Worm (Caenorhabditis elegans) whole organism, young adult: ENCODE measurements around the gene mam-4.

Experiments
- B0035.1 ChIP-seq: sonication (generic microtip); optimal IDR thresholded peaks from 2 replicates; lab custom pipeline; 2016; ENCODE audit warnings: missing genetic modification characterization, mild to moderate bottlenecking, missing compliant biosample characterization, missing genotype, missing genetic modification reagents
- C17E4.6 ChIP-seq: fragments of 200-800 bp; sonication (Bioruptor generic); IDR thresholded peaks from 2 replicates; pipeline ENCODE4 v1.3.6; 2022; ENCODE audit warnings: missing genetic modification reagents, missing genetic modification characterization, missing compliant biosample characterization
- F10E7.11 ChIP-seq: sonication (generic microtip); optimal IDR thresholded peaks from 2 replicates; lab custom pipeline; 2017; ENCODE audit warnings: mild to moderate bottlenecking, missing genetic modification characterization, moderate library complexity, missing compliant biosample characterization
- F52B5.7 ChIP-seq: sonication (generic microtip); optimal IDR thresholded peaks from 2 replicates; lab custom pipeline; 2016; ENCODE audit warnings: mild to moderate bottlenecking, missing genetic modification characterization, missing compliant biosample characterization
- K12H6.12 ChIP-seq: fragments of 200-800 bp; sonication (Bioruptor generic); optimal IDR thresholded peaks from 2 replicates; lab custom pipeline; 2018; ENCODE audit warnings: mild to moderate bottlenecking, missing genetic modification characterization, missing compliant biosample characterization
- Y56A3A.18 ChIP-seq: fragments of 200-800 bp; sonication (Bioruptor generic); IDR thresholded peaks from 2 replicates; pipeline ENCODE4 v1.3.6; 2022; ENCODE audit warnings: missing genetic modification reagents, missing genetic modification characterization, missing compliant biosample characterization
- akir-1 ChIP-seq: fragments of 200-800 bp; sonication (Bioruptor generic); optimal IDR thresholded peaks from 2 replicates; lab custom pipeline; 2018; ENCODE audit warnings: mild to moderate bottlenecking, missing genetic modification characterization, moderate library complexity, missing compliant biosample characterization
- aptf-2 ChIP-seq: fragments of 200-800 bp; sonication (Bioruptor generic); conservative IDR thresholded peaks from 2 replicates; pipeline ENCODE4 v1.3.6; 2022; ENCODE audit warnings: missing genetic modification reagents, missing genetic modification characterization, missing compliant biosample characterization
- athp-1 ChIP-seq: sonication (generic microtip); optimal IDR thresholded peaks from 2 replicates; lab custom pipeline; 2017; ENCODE audit warnings: mild to moderate bottlenecking, missing genetic modification characterization, missing compliant biosample characterization
- attf-3 ChIP-seq: fragments of 200-800 bp; sonication (Bioruptor generic); conservative IDR thresholded peaks from 2 replicates; pipeline ENCODE4 v1.3.6; 2022; ENCODE audit warnings: missing genetic modification reagents, missing genetic modification characterization, missing compliant biosample characterization
- attf-5 ChIP-seq: fragments of 200-800 bp; sonication (Bioruptor generic); optimal IDR thresholded peaks from 2 replicates; lab custom pipeline; 2018; ENCODE audit warnings: mild to moderate bottlenecking, missing genetic modification characterization, missing compliant biosample characterization
- bed-2 ChIP-seq: fragments of 200-800 bp; sonication (Bioruptor generic); IDR thresholded peaks from 2 replicates; pipeline ENCODE4 v1.3.6; 2022; ENCODE audit warnings: missing genetic modification reagents, missing genetic modification characterization, missing compliant biosample characterization
- cebp-2 ChIP-seq: fragments of 200-800 bp; sonication (Bioruptor generic); IDR thresholded peaks from 2 replicates; pipeline ENCODE4 v1.3.6; 2022; ENCODE audit warnings: missing genetic modification characterization, missing compliant biosample characterization
- ceh-58 ChIP-seq: fragments of 200-800 bp; sonication (Bioruptor generic); IDR thresholded peaks from 2 replicates; pipeline ENCODE4 v1.3.6; 2022; ENCODE audit warnings: missing genetic modification characterization, missing compliant biosample characterization
- ekl-4 ChIP-seq: fragments of 200-800 bp; sonication (Bioruptor generic); IDR thresholded peaks from 2 replicates; pipeline ENCODE4 v1.3.6; 2022; ENCODE audit warnings: missing genetic modification reagents, missing genetic modification characterization, missing compliant biosample characterization
- ets-4 ChIP-seq: fragments of 200-800 bp; sonication (Bioruptor generic); optimal IDR thresholded peaks from 2 replicates; lab custom pipeline; 2018; ENCODE audit warnings: mild to moderate bottlenecking, missing genetic modification characterization, missing compliant biosample characterization
- hlh-12 ChIP-seq: sonication (generic microtip); optimal IDR thresholded peaks from 2 replicates; lab custom pipeline; 2016; ENCODE audit warnings: missing genetic modification characterization, missing compliant biosample characterization
- hsf-1 ChIP-seq: fragments of 200-800 bp; sonication (Bioruptor generic); IDR thresholded peaks from 2 replicates; pipeline ENCODE4 v1.3.6; 2022; ENCODE audit warnings: missing genetic modification reagents, missing genetic modification characterization, missing compliant biosample characterization
- lag-1 ChIP-seq: fragments of 200-800 bp; sonication (Bioruptor generic); IDR thresholded peaks from 2 replicates; pipeline ENCODE4 v1.3.6; 2022; ENCODE audit warnings: missing genetic modification reagents, missing genetic modification characterization, missing compliant biosample characterization
- lin-26 ChIP-seq: fragments of 200-800 bp; sonication (Bioruptor generic); IDR thresholded peaks from 2 replicates; pipeline ENCODE4 v1.3.6; 2022; ENCODE audit warnings: missing genetic modification reagents, missing genetic modification characterization, missing compliant biosample characterization
- lin-35 ChIP-seq, 3 experiments: fragments of 150-350 bp in 2 of 3; sonication (generic microtip) in 1 of 3; optimal IDR thresholded peaks; 2 replicates each; lab custom pipeline; 2014 to 2018; ENCODE audit warnings: missing biosample characterization in 3 of 3, missing genetic modification characterization in 3 of 3, missing genetic modification reagents in 3 of 3
- lin-54 ChIP-seq: fragments of 200-800 bp; sonication (Bioruptor generic); optimal IDR thresholded peaks from 2 replicates; lab custom pipeline; 2018; ENCODE audit warnings: mild to moderate bottlenecking, missing genetic modification characterization, missing compliant biosample characterization
- lir-1 ChIP-seq: fragments of 200-800 bp; sonication (Bioruptor generic); conservative IDR thresholded peaks from 2 replicates; pipeline ENCODE4 v1.3.6; 2022; ENCODE audit warnings: missing genetic modification reagents, missing genetic modification characterization, missing compliant biosample characterization
- lsl-1 ChIP-seq: fragments of 200-800 bp; sonication (Bioruptor generic); optimal IDR thresholded peaks from 2 replicates; lab custom pipeline; 2018; ENCODE audit warnings: mild to moderate bottlenecking, missing genetic modification characterization, moderate library complexity, missing compliant biosample characterization
- lsy-27 ChIP-seq: sonication (generic microtip); optimal IDR thresholded peaks from 2 replicates; lab custom pipeline; 2017; ENCODE audit warnings: missing genetic modification characterization, mild to moderate bottlenecking, missing compliant biosample characterization, antibody characterized with exemption, missing genotype, borderline replicate concordance; ENCODE audit not compliant: insufficient read depth
- mxl-1 ChIP-seq: sonication (generic microtip); optimal IDR thresholded peaks from 2 replicates; lab custom pipeline; 2016; ENCODE audit warnings: missing genetic modification characterization, missing compliant biosample characterization
- nfya-1 ChIP-seq: sonication (generic microtip); optimal IDR thresholded peaks from 2 replicates; lab custom pipeline; 2017; ENCODE audit warnings: antibody characterized with exemption, missing compliant biosample characterization, missing genetic modification characterization, borderline replicate concordance; ENCODE audit not compliant: insufficient read depth
- nfyb-1 ChIP-seq: fragments of 200-800 bp; sonication (Bioruptor generic); IDR thresholded peaks from 2 replicates; pipeline ENCODE4 v1.3.6; 2022; ENCODE audit warnings: missing genetic modification reagents, missing genetic modification characterization, missing compliant biosample characterization
- rec-8 ChIP-seq, 2 experiments: sonication (generic microtip); optimal IDR thresholded peaks; 2 replicates each; lab custom pipeline; 2016; ENCODE audit warnings: mild to moderate bottlenecking in 2 of 2, missing genetic modification characterization in 2 of 2, missing genetic modification reagents in 2 of 2, missing genotype in 2 of 2, missing biosample characterization in 1 of 2, missing compliant biosample characterization in 1 of 2, moderate library complexity in 1 of 2
- sdz-38 ChIP-seq: sonication (generic microtip); optimal IDR thresholded peaks from 2 replicates; lab custom pipeline; 2016; ENCODE audit warnings: missing genotype, missing genetic modification characterization, missing compliant biosample characterization
- snpc-1.1 ChIP-seq: sonication (generic microtip); optimal IDR thresholded peaks from 2 replicates; lab custom pipeline; 2017; ENCODE audit warnings: missing genetic modification characterization, mild to moderate bottlenecking, missing compliant biosample characterization, antibody characterized with exemption, moderate library complexity, missing genotype, missing genetic modification reagents; ENCODE audit not compliant: insufficient read depth
- snpc-3.4 ChIP-seq: sonication (generic microtip); optimal IDR thresholded peaks from 2 replicates; lab custom pipeline; 2017; ENCODE audit warnings: missing genetic modification characterization, mild to moderate bottlenecking, missing compliant biosample characterization, antibody characterized with exemption, moderate library complexity, missing genotype, missing genetic modification reagents
- snpc-4 ChIP-seq, 5 experiments: fragments of 150-350 bp in 1 of 5; sonication (generic microtip) in 4 of 5; optimal IDR thresholded peaks; 2 replicates each; lab custom pipeline; 2014 to 2018; ENCODE audit warnings: missing genetic modification characterization in 5 of 5, missing biosample characterization in 3 of 5, antibody characterized with exemption in 2 of 5, mild to moderate bottlenecking in 2 of 5, missing compliant biosample characterization in 2 of 5, missing genotype in 2 of 5, moderate library complexity in 2 of 5, missing genetic modification reagents in 1 of 5
- tbp1 ChIP-seq: fragments of 200-800 bp; sonication (Bioruptor generic); optimal IDR thresholded peaks from 2 replicates; lab custom pipeline; 2018; ENCODE audit warnings: mild to moderate bottlenecking, missing genetic modification characterization, missing compliant biosample characterization
- xnd-1 ChIP-seq: sonication (generic microtip); optimal IDR thresholded peaks from 2 replicates; lab custom pipeline; 2016; ENCODE audit warnings: missing genotype, missing genetic modification reagents, missing genetic modification characterization, missing compliant biosample characterization
- zfh-2 ChIP-seq: fragments of 200-800 bp; sonication (Bioruptor generic); conservative IDR thresholded peaks from 2 replicates; pipeline ENCODE4 v1.3.6; 2022; ENCODE audit warnings: missing genetic modification reagents, missing genetic modification characterization, missing compliant biosample characterization

The mam-4 gene

DNA sequence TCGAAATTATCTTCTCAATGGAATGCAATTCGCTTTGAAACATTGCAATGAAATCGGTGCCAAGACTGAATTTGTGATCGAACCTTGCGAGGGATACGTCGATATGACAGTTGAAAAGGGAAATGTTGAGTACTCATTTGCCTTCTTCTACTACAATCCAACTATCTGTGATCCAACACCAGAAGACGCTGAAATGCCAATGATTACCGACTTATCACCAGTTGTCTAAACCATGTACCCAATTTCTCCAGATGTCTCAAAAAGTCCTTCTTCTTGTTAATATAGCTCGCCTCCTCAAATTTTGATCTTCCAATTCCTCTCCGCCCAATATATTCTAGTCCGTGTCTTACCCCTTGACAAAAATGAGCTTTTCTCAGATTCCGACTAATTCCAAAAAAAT lies 31.8 kb upstream of the mam-4 start (continued):
- TF ChIP-seq lsy-27 (tag; lab: Kevin White, UChicago) (no peak), C17E4.6 (GFP tag; lab: Robert Waterston, UW) (no peak)

DNA sequence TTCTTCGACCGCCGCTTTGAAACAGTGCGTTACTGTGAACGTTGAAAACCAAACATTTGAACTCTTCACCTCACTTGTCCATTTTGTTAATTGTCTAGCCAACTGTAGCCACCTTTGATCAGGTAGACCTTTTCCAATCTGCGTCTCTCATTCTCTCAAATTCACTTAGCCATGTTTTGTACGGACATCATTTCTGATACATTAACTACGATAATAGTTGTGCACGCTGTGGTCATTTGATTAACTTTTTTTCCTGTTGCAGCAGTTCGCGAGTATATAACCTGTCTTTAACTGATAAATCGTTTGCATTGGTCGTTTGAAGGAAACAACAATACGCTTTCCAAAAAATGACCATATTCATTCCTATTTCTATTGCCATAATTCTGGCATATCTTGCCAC lies 30.6 kb upstream of the mam-4 start, which contains the start of gene cyp-29A2:
Gene cyp-29A2 (plus strand): TSS at position 190 of the 400 bp plus-strand sequence.
- TF ChIP-seq K12H6.12: no peak
- TF ChIP-seq tbp1 (GFP tag; lab: Kevin White, UChicago): no peak
- TF ChIP-seq ets-4 (GFP tag; lab: Kevin White, UChicago): no peak
- TF ChIP-seq lin-26 (GFP tag; lab: Robert Waterston, UW): no peak
- no peak for TF ChIP-seq lir-1 (GFP tag; lab: Robert Waterston, UW)
- TF ChIP-seq ekl-4 (GFP tag; lab: Robert Waterston, UW): no peak

DNA sequence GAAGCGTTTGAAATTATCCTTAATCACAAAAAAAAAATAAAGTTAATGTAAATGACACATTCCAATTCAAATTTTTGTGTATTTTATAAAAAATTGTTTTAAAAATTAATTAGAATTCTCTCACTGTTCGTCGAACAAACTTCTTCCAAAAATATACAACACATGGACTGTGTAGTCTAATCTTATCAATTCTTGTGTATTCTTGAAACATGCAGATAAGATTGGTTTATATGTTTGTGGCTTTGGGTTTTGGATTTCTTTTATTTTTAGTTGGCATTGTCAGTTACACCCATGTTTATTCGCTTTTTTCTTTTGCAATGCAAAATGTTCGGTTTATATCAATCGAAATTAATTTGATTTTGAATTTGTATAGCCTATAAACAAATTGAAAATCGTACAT lies 27.5 kb upstream of the mam-4 start:
- TF ChIP-seq cebp-2 (GFP tag; lab: Robert Waterston, UW) (no peak), snpc-4 (GFP tag; optimal IDR thresholded peaks at IDR 0.05; lab: Kevin White, UChicago) (no peak), snpc-4 (tag; optimal IDR thresholded peaks at IDR 0.05; lab: Kevin White, UChicago) (no peak), rec-8 (tag; optimal IDR thresholded peaks at IDR 0.05; lab: Kevin White, UChicago) (no peak), B0035.1 (no peak), lsl-1 (GFP tag; lab: Kevin White, UChicago) (no peak)

DNA sequence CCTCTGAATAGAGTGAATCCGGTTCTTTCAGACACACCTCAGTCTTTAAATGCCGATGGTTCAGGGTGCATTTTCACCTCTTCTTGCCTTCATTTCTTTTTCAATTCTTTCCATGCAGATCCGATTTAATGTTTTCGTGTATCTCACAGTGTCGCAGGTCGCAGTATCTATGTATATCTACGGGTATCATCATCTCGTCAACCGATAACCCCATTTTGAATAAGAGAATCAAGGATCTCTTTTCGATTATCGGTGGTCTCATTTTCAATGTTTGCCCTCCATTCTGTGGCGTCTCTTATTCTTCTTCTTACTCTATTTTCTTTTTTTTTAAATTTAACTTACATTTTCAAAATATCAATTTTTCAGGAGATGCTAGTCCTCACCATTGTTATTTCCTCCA lies 27.0 kb upstream of the mam-4 start, which contains the start of gene T19B10.2:
Gene T19B10.2 (plus strand): TSS at position 367 of the 400 bp plus-strand sequence.
- TF ChIP-seq Y56A3A.18 (GFP tag; lab: Robert Waterston, UW): no peak
- no peak for TF ChIP-seq mxl-1 (tag; lab: Kevin White, UChicago)
- TF ChIP-seq zfh-2 (GFP tag; lab: Robert Waterston, UW): no peak
- TF ChIP-seq attf-3 (GFP tag; lab: Robert Waterston, UW): no peak
- no peak for TF ChIP-seq aptf-2 (GFP tag; lab: Robert Waterston, UW)
- no peak for TF ChIP-seq snpc-1.1
- TF ChIP-seq hlh-12 (tag; lab: Kevin White, UChicago): no peak
- no peak for TF ChIP-seq hsf-1 (GFP tag; lab: Robert Waterston, UW)
- no peak for TF ChIP-seq sdz-38 (tag; lab: Kevin White, UChicago)
- TF ChIP-seq attf-5 (GFP tag; lab: Kevin White, UChicago): no peak
- TF ChIP-seq lag-1: no peak
- no peak for TF ChIP-seq lir-1 (GFP tag; lab: Robert Waterston, UW)
- no peak for TF ChIP-seq akir-1 (GFP tag; lab: Kevin White, UChicago)
- no peak for TF ChIP-seq lin-35 (GFP tag; optimal IDR thresholded peaks at IDR 0.05; lab: Kevin White, UChicago)
- TF ChIP-seq bed-2 (GFP tag; lab: Robert Waterston, UW): no peak
- TF ChIP-seq K12H6.12: no peak
- TF ChIP-seq, all 124 proteins: peak for 0

DNA sequence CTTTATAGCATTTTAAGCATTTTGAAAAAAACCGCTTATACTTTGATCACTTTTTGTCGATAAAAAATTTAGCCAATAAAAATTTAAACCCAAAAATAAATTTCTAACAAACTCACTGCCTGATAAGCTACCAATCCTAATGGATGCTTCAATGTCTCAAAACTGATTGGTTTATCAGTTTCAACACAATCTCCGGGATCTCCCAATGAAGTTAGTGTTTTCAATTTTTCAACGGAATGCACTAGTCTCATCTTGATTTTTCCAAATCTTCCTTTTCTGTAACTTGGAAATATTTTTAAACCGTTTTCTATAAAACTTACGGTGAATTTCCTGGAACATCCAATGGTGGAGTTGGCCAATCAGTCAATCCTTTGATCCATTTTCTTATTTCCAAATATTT lies 24.2 kb upstream of the mam-4 start:
- TF ChIP-seq ceh-58 (GFP tag; lab: Robert Waterston, UW) (no peak), ets-4 (GFP tag; lab: Kevin White, UChicago) (no peak), zfh-2 (GFP tag; lab: Robert Waterston, UW) (no peak), xnd-1 (tag; lab: Kevin White, UChicago) (no peak), lin-54 (GFP tag; lab: Kevin White, UChicago) (no peak), F52B5.7 (tag; lab: Kevin White, UChicago) (no peak), snpc-3.4 (tag; lab: Kevin White, UChicago) (no peak), athp-1 (tag; lab: Kevin White, UChicago) (no peak), nfya-1 (tag; lab: Kevin White, UChicago) (no peak), F10E7.11 (no peak), hlh-12 (tag; lab: Kevin White, UChicago) (no peak), nfyb-1 (no peak)
